Worm (Caenorhabditis elegans): ENCODE measurements around the gene F09C12.8.

Gene F09C12.8

DNA sequence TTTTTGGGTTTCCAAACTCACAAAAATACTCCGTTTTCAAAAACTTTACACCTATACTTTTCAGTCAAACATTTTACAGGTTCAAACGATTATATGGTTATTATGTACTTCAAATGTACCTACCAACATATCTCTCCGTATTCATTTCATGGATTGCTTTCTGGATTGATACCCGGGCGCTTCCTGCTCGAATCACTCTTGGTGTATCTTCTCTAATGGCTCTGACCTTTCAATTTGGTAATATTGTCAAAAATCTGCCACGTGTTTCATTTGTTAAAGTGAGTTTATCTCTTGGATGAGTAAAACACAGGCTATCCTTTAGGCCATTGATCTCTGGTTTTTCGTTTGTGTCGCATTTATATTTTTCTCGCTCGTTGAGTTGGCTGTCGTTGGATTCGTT, 19.6 kb downstream of the F09C12.8 start (continued):
- no peak for TF ChIP-seq lir-1 (GFP tag; conservative IDR thresholded peaks at IDR 0.05)

ce11 chrII:5136296-5136767, 24.1 kb downstream of the F09C12.8 start, which contains the start of gene F58A6.2:
Gene F58A6.2, plus strand, starts transcription at chrII:5136717.
- TF ChIP-seq nfya-1 (tag; optimal IDR thresholded peaks at IDR 0.05; ENCODE audit: borderline replicate concordance, insufficient read depth) (no peak), nhr-90 (tag; optimal IDR thresholded peaks at IDR 0.05) (no peak), aptf-2 (GFP tag; conservative IDR thresholded peaks at IDR 0.05) (no peak), zfh-2 (GFP tag; conservative IDR thresholded peaks at IDR 0.05) (no peak), F39B2.1 (GFP tag; IDR thresholded peaks at IDR 0.05) (no peak), zim-3 (tag; optimal IDR thresholded peaks at IDR 0.05) (no peak), madf-8 (GFP tag; conservative IDR thresholded peaks at IDR 0.05) (no peak), hlh-12 (tag; optimal IDR thresholded peaks at IDR 0.05) (no peak), let-526 (GFP tag; IDR thresholded peaks at IDR 0.05) (no peak), ama-1 (optimal IDR thresholded peaks at IDR 0.05) (no peak), ama-1 (GFP tag; optimal IDR thresholded peaks at IDR 0.05) (no peak), mel-28 (tag; optimal IDR thresholded peaks at IDR 0.05; ENCODE audit: borderline replicate concordance) (no peak), somi-1 (GFP tag; optimal IDR thresholded peaks at IDR 0.05) (no peak), lin-26 (GFP tag; IDR thresholded peaks at IDR 0.05) (no peak), hmg-1.2 (GFP tag; IDR thresholded peaks at IDR 0.05) (no peak), ceh-100 (GFP tag; IDR thresholded peaks at IDR 0.05) (no peak), F33H1.4 (GFP tag; IDR thresholded peaks at IDR 0.05) (no peak), ceh-40 (GFP tag; IDR thresholded peaks at IDR 0.05) (no peak), nfya-2 (GFP tag; IDR thresholded peaks at IDR 0.05) (no peak), attf-6 (GFP tag; IDR thresholded peaks at IDR 0.05) (no peak), nhr-179 (tag; optimal IDR thresholded peaks at IDR 0.05) (no peak)

ce11 chrII:5141945-5142514, 29.8 kb downstream of the F09C12.8 start, which contains the start of gene nas-29:
Gene nas-29, minus strand, starts transcription at chrII:5142036.
- TF ChIP-seq nhr-80 (tag; optimal IDR thresholded peaks at IDR 0.05) (peak; percentile 79), dox-1 (GFP tag; IDR thresholded peaks at IDR 0.05) (0 out of 2 replicates have a peak, but pooled peaks have one; percentile 29), snpc-1.3 (tag; optimal IDR thresholded peaks at IDR 0.05; ENCODE audit: insufficient read depth) (no peak)

DNA sequence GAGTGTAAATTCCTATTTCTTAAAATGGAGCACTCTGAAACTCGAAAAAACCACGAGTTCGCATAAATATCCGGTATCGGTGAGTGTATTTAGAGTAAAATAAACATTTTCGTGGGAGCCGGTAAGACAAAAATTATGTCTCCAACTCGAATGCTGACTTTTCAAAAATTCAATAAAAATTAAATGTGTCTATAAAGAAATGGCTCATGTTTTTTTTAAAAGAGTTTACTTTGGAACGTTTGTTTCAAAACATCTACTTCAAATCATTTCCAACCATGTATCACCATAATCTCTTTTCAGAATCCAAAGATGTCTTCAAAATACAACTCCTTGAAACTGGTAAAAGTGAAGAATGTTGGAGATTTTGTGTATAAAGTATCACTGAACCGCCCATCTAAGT, 30.4 kb downstream of the F09C12.8 start, which contains the start of gene F58A6.1:
TSS of gene F58A6.1 (plus strand) at position 301 of the 400 bp plus-strand sequence.
- TF ChIP-seq lsl-1 (GFP tag; optimal IDR thresholded peaks at IDR 0.05) (no peak), lag-1 (GFP tag; IDR thresholded peaks at IDR 0.05) (no peak), F57A8.1 (GFP tag; optimal IDR thresholded peaks at IDR 0.05) (no peak), F23B12.7 (tag; optimal IDR thresholded peaks at IDR 0.05; ENCODE audit: insufficient read depth) (no peak), egl-44 (GFP tag; IDR thresholded peaks at IDR 0.05) (no peak), xnd-1 (tag; optimal IDR thresholded peaks at IDR 0.05) (no peak), B0336.3 (GFP tag; IDR thresholded peaks at IDR 0.05) (no peak), pha-4 (tag; optimal IDR thresholded peaks at IDR 0.05) (no peak), ztf-22 (GFP tag; optimal IDR thresholded peaks at IDR 0.05) (no peak), tbx-9 (tag; optimal IDR thresholded peaks at IDR 0.05; ENCODE audit: borderline replicate concordance) (no peak), T07F8.4 (tag; optimal IDR thresholded peaks at IDR 0.05) (no peak), efl-1 (GFP tag; optimal IDR thresholded peaks at IDR 0.05) (no peak), cebp-2 (GFP tag; IDR thresholded peaks at IDR 0.05) (no peak), Y79H2A.3 (GFP tag; conservative IDR thresholded peaks at IDR 0.05) (no peak), gei-17 (GFP tag; optimal IDR thresholded peaks at IDR 0.05) (no peak), F49E8.2 (tag; optimal IDR thresholded peaks at IDR 0.05; ENCODE audit: insufficient read depth) (no peak), egrh-3 (GFP tag; IDR thresholded peaks at IDR 0.05) (no peak), unc-130 (GFP tag; optimal IDR thresholded peaks at IDR 0.05) (no peak)

All from whole organism, young adult.